Worm (Caenorhabditis elegans): ENCODE data around the gene ntl-11.
A peak's percentile ranks its signal among the peaks of the same experiment; 100 is the strongest.

The ntl-11 gene

ce11 chrIV:15435345-15435971, 35.8 kb downstream of the ntl-11 start:
- peak; percentile 25 for TF ChIP-seq nhr-85 (tag)

ce11 chrIV:15433805-15434204, 37.5 kb downstream of the ntl-11 start:
- TF ChIP-seq lin-39 (tag; optimal IDR thresholded peaks at IDR 0.05) (no peak), ztf-11 (tag; optimal IDR thresholded peaks at IDR 0.05) (no peak), nhr-20 (tag; optimal IDR thresholded peaks at IDR 0.05) (no peak), sox-4 (tag; optimal IDR thresholded peaks at IDR 0.05) (no peak), pqm-1 (tag; optimal IDR thresholded peaks at IDR 0.05) (no peak)
